Fruit fly (Drosophila melanogaster) whole organism, embryonic: ENCODE measurements around the gene mEFTs.

Experiments
- Adf1 ChIP-seq: fragments of 200-800 bp; sonication (Bioruptor generic); IDR thresholded peaks from 2 replicates; pipeline ENCODE4 v1.3.6; 2022; ENCODE audit warnings: missing biosample characterization, missing genetic modification characterization
- B-H1 ChIP-seq: fragments of 200-800 bp; sonication (Bioruptor generic); IDR thresholded peaks from 3 replicates; pipeline ENCODE4 v1.3.6; 2022; ENCODE audit warnings: missing biosample characterization, missing genetic modification characterization
- CG10543 ChIP-seq: fragments of 200-800 bp; sonication (Bioruptor generic); optimal IDR thresholded peaks from 3 replicates; lab custom pipeline; 2017; ENCODE audit warnings: missing biosample characterization, mild to moderate bottlenecking, missing genetic modification characterization, moderate library complexity
- CG11085 ChIP-seq: fragments of 200-800 bp; sonication (Bioruptor generic); IDR thresholded peaks from 2 replicates; pipeline ENCODE4 v1.3.6; 2022; ENCODE audit warnings: missing biosample characterization, missing genetic modification characterization
- CG11093 ChIP-seq: fragments of 200-800 bp; sonication (Bioruptor generic); IDR thresholded peaks from 3 replicates; pipeline ENCODE4 v1.3.6; 2022; ENCODE audit warnings: missing biosample characterization, missing genetic modification characterization
- CG12391 ChIP-seq: fragments of 200-800 bp; sonication (Bioruptor generic); optimal IDR thresholded peaks from 3 replicates; lab custom pipeline; 2018; ENCODE audit warnings: missing biosample characterization, mild to moderate bottlenecking, missing genetic modification characterization, moderate library complexity
- CG13296 ChIP-seq: fragments of 200-800 bp; sonication (Bioruptor generic); optimal IDR thresholded peaks from 3 replicates; lab custom pipeline; 2018; ENCODE audit warnings: missing biosample characterization, mild to moderate bottlenecking, missing genetic modification characterization
- CG13624 ChIP-seq: fragments of 200-800 bp; sonication (Bioruptor generic); optimal IDR thresholded peaks from 2 replicates; lab custom pipeline; 2016; ENCODE audit warnings: missing biosample characterization, missing genetic modification characterization
- CG15479 ChIP-seq: fragments of 200-800 bp; sonication (Bioruptor generic); optimal IDR thresholded peaks from 3 replicates; lab custom pipeline; 2019; ENCODE audit warnings: missing biosample characterization, mild to moderate bottlenecking, missing genetic modification characterization, moderate library complexity
- CG16813 ChIP-seq: fragments of 200-800 bp; sonication (Bioruptor generic); IDR thresholded peaks from 3 replicates; pipeline ENCODE4 v1.3.6; 2022; ENCODE audit warnings: missing biosample characterization, missing genetic modification characterization; ENCODE audit not compliant: partially characterized antibody
- CG18011 ChIP-seq: fragments of 200-800 bp; sonication (Bioruptor generic); optimal IDR thresholded peaks from 2 replicates; lab custom pipeline; 2017; ENCODE audit warnings: missing biosample characterization, missing genetic modification characterization, mild to moderate bottlenecking, moderate library complexity, missing genotype
- CG18599 ChIP-seq: fragments of 200-800 bp; sonication (Bioruptor generic); optimal IDR thresholded peaks from 3 replicates; lab custom pipeline; 2017; ENCODE audit warnings: missing biosample characterization, missing genetic modification characterization, mild to moderate bottlenecking, moderate library complexity, missing genetic modification reagents
- CG2712 ChIP-seq: fragments of 200-800 bp; optimal IDR thresholded peaks from 3 replicates; lab custom pipeline; 2019; ENCODE audit warnings: missing biosample characterization, mild to moderate bottlenecking, missing genetic modification characterization, moderate library complexity
- CG3065 ChIP-seq: fragments of 200-800 bp; sonication (Bioruptor generic); optimal IDR thresholded peaks from 2 replicates; lab custom pipeline; 2016; ENCODE audit warnings: missing biosample characterization, missing genetic modification characterization
- CG34422 ChIP-seq: fragments of 200-800 bp; sonication (Bioruptor generic); IDR thresholded peaks from 3 replicates; pipeline ENCODE4 v1.3.6; 2022; ENCODE audit warnings: missing biosample characterization, missing genetic modification characterization
- CG3847 ChIP-seq: fragments of 200-800 bp; sonication (Bioruptor generic); IDR thresholded peaks from 2 replicates; pipeline ENCODE4 v1.3.6; 2022; ENCODE audit warnings: missing biosample characterization, missing genetic modification characterization
- CG4360 ChIP-seq: fragments of 200-800 bp; sonication (Bioruptor generic); IDR thresholded peaks from 2 replicates; pipeline ENCODE4 v1.3.6; 2022; ENCODE audit warnings: missing biosample characterization, missing genetic modification characterization
- CG6254 ChIP-seq: fragments of 200-800 bp; sonication (Bioruptor generic); optimal IDR thresholded peaks from 3 replicates; lab custom pipeline; 2017; ENCODE audit warnings: mild to moderate bottlenecking, missing biosample characterization, missing genetic modification reagents, missing genetic modification characterization
- CG6854 ChIP-seq: fragments of 200-800 bp; sonication (Bioruptor generic); optimal IDR thresholded peaks from 3 replicates; lab custom pipeline; 2017; ENCODE audit warnings: missing biosample characterization, mild to moderate bottlenecking, missing genetic modification characterization
- CG7745 ChIP-seq: fragments of 200-800 bp; sonication (Bioruptor generic); optimal IDR thresholded peaks from 2 replicates; lab custom pipeline; 2018; ENCODE audit warnings: missing biosample characterization, mild to moderate bottlenecking, missing genetic modification characterization, moderate library complexity
- CG9727 ChIP-seq: fragments of 200-800 bp; sonication (Bioruptor generic); optimal IDR thresholded peaks from 3 replicates; lab custom pipeline; 2017; ENCODE audit warnings: missing biosample characterization, mild to moderate bottlenecking, missing genetic modification characterization
- Dek ChIP-seq: fragments of 200-800 bp; sonication (Bioruptor generic); optimal IDR thresholded peaks from 3 replicates; lab custom pipeline; 2019; ENCODE audit warnings: missing biosample characterization, mild to moderate bottlenecking, missing genetic modification characterization, moderate library complexity
- Doc3 ChIP-seq: fragments of 200-800 bp; sonication (Bioruptor generic); IDR thresholded peaks from 3 replicates; pipeline ENCODE4 v1.3.6; 2022; ENCODE audit warnings: missing biosample characterization, missing genetic modification characterization; ENCODE audit not compliant: partially characterized antibody
- Eip74EF ChIP-seq, 2 experiments: fragments of 200-800 bp in 1 of 2; fragments of >200 bp in 1 of 2; sonication (Bioruptor generic) in 1 of 2; optimal IDR thresholded peaks; 2 replicates each; lab custom pipeline; 2017 to 2019; ENCODE audit warnings: missing biosample characterization in 2 of 2, missing genetic modification characterization in 2 of 2, mild to moderate bottlenecking in 1 of 2, moderate library complexity in 1 of 2
- Gsc ChIP-seq: fragments of 200-800 bp; sonication (Bioruptor generic); IDR thresholded peaks from 2 replicates; pipeline ENCODE4 v1.3.6; 2022; ENCODE audit warnings: missing biosample characterization, missing genetic modification characterization
- HLH3B ChIP-seq: fragments of 200-800 bp; sonication (Bioruptor generic); IDR thresholded peaks from 2 replicates; pipeline ENCODE4 v1.3.6; 2022; ENCODE audit warnings: missing biosample characterization, missing genetic modification characterization
- HLH4C ChIP-seq: fragments of 200-800 bp; sonication (Bioruptor generic); IDR thresholded peaks from 3 replicates; pipeline ENCODE4 v1.3.6; 2022; ENCODE audit warnings: missing biosample characterization, missing genetic modification characterization; ENCODE audit not compliant: partially characterized antibody
- HLHmδ ChIP-seq: fragments of 200-800 bp; sonication (Bioruptor generic); optimal IDR thresholded peaks from 2 replicates; lab custom pipeline; 2018; ENCODE audit warnings: missing biosample characterization, mild to moderate bottlenecking, missing genetic modification characterization, moderate library complexity
- Hr78 ChIP-seq, 2 experiments: fragments of 200-800 bp in 1 of 2; fragments of >200 bp in 1 of 2; sonication (Bioruptor generic) in 1 of 2; optimal IDR thresholded peaks; 2 replicates each; lab custom pipeline; 2017 to 2019; ENCODE audit warnings: missing biosample characterization in 2 of 2, missing genetic modification characterization in 2 of 2, mild to moderate bottlenecking in 1 of 2, moderate library complexity in 1 of 2
- Lim3 ChIP-seq: fragments of 200-800 bp; sonication (Bioruptor generic); IDR thresholded peaks from 2 replicates; pipeline ENCODE4 v1.3.6; 2022; ENCODE audit warnings: missing biosample characterization, missing genetic modification characterization
- Neu2 ChIP-seq: fragments of 200-800 bp; sonication (Bioruptor generic); optimal IDR thresholded peaks from 3 replicates; lab custom pipeline; 2016; ENCODE audit warnings: missing biosample characterization, missing genetic modification characterization, borderline replicate concordance
- Oli ChIP-seq: fragments of 200-800 bp; sonication (Bioruptor generic); optimal IDR thresholded peaks from 2 replicates; lab custom pipeline; 2018; ENCODE audit warnings: missing biosample characterization, mild to moderate bottlenecking, missing genetic modification characterization, moderate library complexity
- Pdp1 ChIP-seq, 2 experiments: fragments of 200-800 bp; sonication (Bioruptor generic); optimal IDR thresholded peaks; 3 replicates each; lab custom pipeline; 2016; ENCODE audit warnings: missing biosample characterization in 2 of 2, missing genetic modification characterization in 2 of 2, mild to moderate bottlenecking in 1 of 2, moderate library complexity in 1 of 2
- Poxn ChIP-seq: fragments of 200-800 bp; sonication (Bioruptor generic); IDR thresholded peaks from 2 replicates; pipeline ENCODE4 v1.3.6; 2022; ENCODE audit warnings: missing biosample characterization, missing genetic modification characterization
- Tbp ChIP-seq: fragments of >200 bp; optimal IDR thresholded peaks from 2 replicates; lab custom pipeline; 2018; ENCODE audit warnings: missing biosample characterization, missing genetic modification characterization
- Xbp1 ChIP-seq: fragments of 200-800 bp; sonication (Bioruptor generic); optimal IDR thresholded peaks from 3 replicates; lab custom pipeline; 2016; ENCODE audit warnings: missing biosample characterization, mild to moderate bottlenecking, missing genetic modification characterization
- chinmo ChIP-seq: fragments of 200-800 bp; sonication (Bioruptor generic); IDR thresholded peaks from 4 replicates; pipeline ENCODE4 v1.3.6; 2022; ENCODE audit warnings: missing biosample characterization, missing genetic modification characterization; ENCODE audit not compliant: partially characterized antibody
- ci ChIP-seq: fragments of 200-800 bp; sonication (Bioruptor generic); IDR thresholded peaks from 3 replicates; pipeline ENCODE4 v1.3.6; 2022; ENCODE audit warnings: missing biosample characterization, missing genetic modification characterization
- dm ChIP-seq: fragments of 200-800 bp; sonication (Bioruptor generic); optimal IDR thresholded peaks from 3 replicates; lab custom pipeline; 2016; ENCODE audit warnings: missing biosample characterization, missing genetic modification characterization
- esg ChIP-seq: fragments of 200-800 bp; sonication (Bioruptor generic); conservative IDR thresholded peaks from 2 replicates; pipeline ENCODE4 v1.3.6; 2022; ENCODE audit warnings: missing biosample characterization, missing genetic modification characterization
- fd96Cb ChIP-seq: fragments of 200-800 bp; sonication (Bioruptor generic); optimal IDR thresholded peaks from 2 replicates; lab custom pipeline; 2018; ENCODE audit warnings: missing biosample characterization, mild to moderate bottlenecking, missing genetic modification characterization, moderate library complexity
- ham ChIP-seq: fragments of 200-800 bp; sonication (Bioruptor generic); IDR thresholded peaks from 2 replicates; pipeline ENCODE4 v1.3.6; 2022; ENCODE audit warnings: missing biosample characterization, missing genetic modification characterization
- jumu ChIP-seq: fragments of 200-800 bp; sonication (Bioruptor generic); optimal IDR thresholded peaks from 3 replicates; lab custom pipeline; 2016; ENCODE audit warnings: missing biosample characterization, missing genetic modification characterization
- lbe ChIP-seq: fragments of 200-800 bp; sonication (Bioruptor generic); optimal IDR thresholded peaks from 2 replicates; lab custom pipeline; 2016; ENCODE audit warnings: missing biosample characterization, mild to moderate bottlenecking, missing genetic modification characterization
- pum ChIP-seq: fragments of 200-800 bp; sonication (Bioruptor generic); optimal IDR thresholded peaks from 2 replicates; lab custom pipeline; 2016; ENCODE audit warnings: missing biosample characterization, missing genetic modification characterization
- pzg ChIP-seq: fragments of 200-800 bp; sonication (Bioruptor generic); optimal IDR thresholded peaks from 3 replicates; lab custom pipeline; 2018; ENCODE audit warnings: missing biosample characterization, mild to moderate bottlenecking, missing genetic modification characterization, moderate library complexity
- shn ChIP-seq: fragments of 200-800 bp; sonication (Bioruptor generic); optimal IDR thresholded peaks from 3 replicates; lab custom pipeline; 2016; ENCODE audit warnings: missing biosample characterization, missing genetic modification characterization
- twi ChIP-seq: fragments of 200-800 bp; optimal IDR thresholded peaks from 2 replicates; lab custom pipeline; 2019; ENCODE audit warnings: missing biosample characterization, mild to moderate bottlenecking, missing genetic modification characterization, moderate library complexity

mEFTs gene

dm6 chr2L:17480943-17481580 is 19.8 kb downstream of the mEFTs start, which contains the start of the genes fws and Lamtor3 (continued):
- TF ChIP-seq CG4360 (GFP tag; lab: Robert Waterston, UW), result peak; percentile 90
- TF ChIP-seq lbe (GFP tag; lab: Kevin White, UChicago), result peak; percentile 98
- peak; percentile 99 for TF ChIP-seq CG12391 (tag; lab: Kevin White, UChicago)
- TF ChIP-seq esg (GFP tag; lab: Robert Waterston, UW), result peak; percentile 99
- TF ChIP-seq CG18599 (GFP tag; lab: Kevin White, UChicago), result peak; percentile 98
- peak; percentile 98 for TF ChIP-seq Xbp1 (GFP tag; lab: Kevin White, UChicago)
- no peak for TF ChIP-seq CG10543 (GFP tag; lab: Kevin White, UChicago)
- TF ChIP-seq CG16813 (GFP tag; lab: Robert Waterston, UW), result peak; percentile 52
- TF ChIP-seq dm, result peak; percentile 65
- peak; percentile 85 for TF ChIP-seq CG13624
- peak; percentile 68 for TF ChIP-seq pum (GFP tag; lab: Kevin White, UChicago)
- peak in 1 of 2 experiments; percentile 95 for TF ChIP-seq Eip74EF (GFP tag; optimal IDR thresholded peaks at IDR 0.05; lab: Kevin White, UChicago)
- TF ChIP-seq CG6254 (GFP tag; lab: Kevin White, UChicago), result peak; percentile 94
- no peak for TF ChIP-seq Hr78 (GFP tag; optimal IDR thresholded peaks at IDR 0.05; lab: Kevin White, UChicago)
- peak; percentile 85 for TF ChIP-seq shn
- TF ChIP-seq chinmo (GFP tag; lab: Robert Waterston, UW), result 0 out of 4 replicates have a peak, but pooled peaks have one; percentile 14
- no peak for TF ChIP-seq Neu2 (GFP tag; lab: Kevin White, UChicago)
- TF ChIP-seq Pdp1 (GFP tag; optimal IDR thresholded peaks at IDR 0.05; lab: Kevin White, UChicago), result peak; percentile 83 to 85
- TF ChIP-seq ham (GFP tag; lab: Robert Waterston, UW), result peak; percentile 96
- TF ChIP-seq CG9727 (GFP tag; lab: Kevin White, UChicago), result peak; percentile 97
- peak; percentile 52 for TF ChIP-seq CG7745 (tag; lab: Kevin White, UChicago)
- TF ChIP-seq Lim3 (GFP tag; lab: Robert Waterston, UW), result peak; percentile 97
- peak; percentile 96 for TF ChIP-seq CG13296 (GFP tag; lab: Kevin White, UChicago)
- TF ChIP-seq CG18011 (GFP tag; lab: Kevin White, UChicago), result peak; percentile 93
- TF ChIP-seq HLHmδ (GFP tag; lab: Kevin White, UChicago), result no peak
- peak; percentile 100 for TF ChIP-seq CG34422
- peak; percentile 26 for TF ChIP-seq CG15479
- TF ChIP-seq CG11085 (GFP tag; lab: Robert Waterston, UW), result peak; percentile 99
- TF ChIP-seq Adf1 (GFP tag; lab: Robert Waterston, UW), result peak; percentile 89
- TF ChIP-seq B-H1 (GFP tag; lab: Robert Waterston, UW), result peak; percentile 99
- TF ChIP-seq Dek (tag; lab: Kevin White, UChicago), result peak; percentile 98
- peak; percentile 97 for TF ChIP-seq Gsc
- no peak for TF ChIP-seq Tbp (GFP tag; lab: Kevin White, UChicago)
- TF ChIP-seq Doc3 (GFP tag; lab: Robert Waterston, UW), result peak; percentile 53; the same call in 2 of the 3 replicates
- peak; percentile 41 for TF ChIP-seq pzg (GFP tag; lab: Kevin White, UChicago)
- TF ChIP-seq CG11093 (GFP tag; lab: Robert Waterston, UW), result peak; percentile 99
- TF ChIP-seq HLH3B, result peak; percentile 99
- peak; percentile 98 for TF ChIP-seq fd96Cb (tag; lab: Kevin White, UChicago)
- peak; percentile 97 for TF ChIP-seq Poxn (GFP tag; lab: Robert Waterston, UW)
- peak; percentile 92 for TF ChIP-seq CG3065 (GFP tag; lab: Kevin White, UChicago)
- peak; percentile 92 for TF ChIP-seq twi (tag; lab: Kevin White, UChicago)
- peak; percentile 69 for TF ChIP-seq jumu (GFP tag; lab: Kevin White, UChicago)
- TF ChIP-seq CG6854 (GFP tag; lab: Kevin White, UChicago), result peak; percentile 93
- TF ChIP-seq Oli (tag; lab: Kevin White, UChicago), result peak; percentile 99
- TF ChIP-seq CG2712 (tag; lab: Kevin White, UChicago), result peak; percentile 98
- TF ChIP-seq ci (GFP tag; lab: Robert Waterston, UW), result peak; percentile 99
- peak; percentile 99 for TF ChIP-seq CG3847 (GFP tag; lab: Robert Waterston, UW)
- TF ChIP-seq HLH4C, result peak; percentile 71
